Fruit fly (Drosophila melanogaster) whole organism, prepupa: ENCODE data around the gene to.

Experiments
- CG11294 ChIP-seq: fragments of 200-800 bp; sonication (Bioruptor generic); IDR thresholded peaks from 2 replicates; pipeline ENCODE4 v1.3.6; 2022; ENCODE audit warnings: missing biosample characterization, missing genetic modification characterization
- Sox102F ChIP-seq: fragments of 200-800 bp; sonication (Bioruptor generic); optimal IDR thresholded peaks from 2 replicates; lab custom pipeline; 2016; ENCODE audit warnings: missing biosample characterization, mild to moderate bottlenecking, missing genetic modification characterization

dm6 chr3R:25247379-25247869, 7.4 kb downstream of the to start, which contains the start of the genes RpS27 and Nup37:
- TF ChIP-seq Sox102F (GFP tag; lab: Kevin White, UChicago) (peak; percentile 95), CG11294 (GFP tag; lab: Robert Waterston, UW) (peak; percentile 77)
